Fruit fly (Drosophila melanogaster): ENCODE results near the gene Hipk.

Hipk gene

DNA sequence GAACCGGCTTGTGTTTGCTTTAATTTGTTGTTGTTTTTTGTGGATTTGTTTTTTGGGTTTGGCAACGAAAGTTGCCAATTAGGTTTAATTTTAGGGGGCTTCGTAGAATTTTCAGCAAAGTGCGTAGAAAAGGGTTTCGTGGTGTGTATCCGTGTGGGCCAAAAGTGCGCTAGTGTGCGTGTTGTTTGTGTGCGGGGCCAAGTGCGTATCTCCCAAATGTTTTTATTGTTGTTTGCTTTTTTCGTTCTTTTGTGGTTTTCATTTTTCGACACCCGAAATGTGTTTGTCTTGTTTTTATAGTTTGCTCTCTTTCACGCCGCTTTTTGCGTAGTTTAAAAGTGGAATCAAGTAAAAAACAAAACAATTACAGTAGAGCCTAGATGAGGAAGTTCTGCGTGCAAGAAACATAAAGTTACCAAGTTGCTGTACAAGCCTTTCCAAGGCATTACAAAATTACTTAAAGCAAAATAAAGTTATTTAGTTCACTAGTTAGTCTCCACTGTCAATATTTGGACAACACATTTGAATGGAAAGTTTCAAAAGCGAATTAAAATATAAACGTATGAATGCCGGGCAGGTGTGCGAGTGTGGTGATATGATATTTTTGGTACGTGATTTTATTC lies 4.1 kb downstream of the Hipk start (continued):
- TF ChIP-seq ranshi (GFP tag; IDR thresholded peaks at IDR 0.05) (peak; percentile 69; the same call in 1 of the 2 replicates), ttk (GFP tag; IDR thresholded peaks at IDR 0.05) (peak; percentile 60), CG1647 (GFP tag; optimal IDR thresholded peaks at IDR 0.05) (peak; percentile 70), CG12942 (GFP tag; optimal IDR thresholded peaks at IDR 0.05) (peak; percentile 49), Atf-2 (GFP tag; optimal IDR thresholded peaks at IDR 0.05) (peak; percentile 66), CG12659 (GFP tag; optimal IDR thresholded peaks at IDR 0.05) (peak; percentile 74), CG18011 (GFP tag; optimal IDR thresholded peaks at IDR 0.05) (peak; percentile 72), Spps (tag; optimal IDR thresholded peaks at IDR 0.05) (no peak), nau (GFP tag; optimal IDR thresholded peaks at IDR 0.05) (peak; percentile 30), dpn (GFP tag; optimal IDR thresholded peaks at IDR 0.05) (peak; percentile 77 to 89), salm (tag; optimal IDR thresholded peaks at IDR 0.05) (no peak), CG3281 (GFP tag; optimal IDR thresholded peaks at IDR 0.05) (peak; percentile 92), CG14965 (GFP tag; optimal IDR thresholded peaks at IDR 0.05; ENCODE audit: borderline replicate concordance) (no peak), Rfx (GFP tag; IDR thresholded peaks at IDR 0.05) (peak; percentile 96), Dip3 (GFP tag; optimal IDR thresholded peaks at IDR 0.05) (peak; percentile 94), Scr (GFP tag; IDR thresholded peaks at IDR 0.05; ENCODE audit: partially characterized antibody) (no peak), zfh2 (GFP tag; optimal IDR thresholded peaks at IDR 0.05) (peak; percentile 97), CG18599 (GFP tag; optimal IDR thresholded peaks at IDR 0.05) (peak; percentile 95), slp2 (GFP tag; optimal IDR thresholded peaks at IDR 0.05) (peak; percentile 52), zf30C (GFP tag; optimal IDR thresholded peaks at IDR 0.05) (no peak), Doc2 (GFP tag; IDR thresholded peaks at IDR 0.05) (no peak; the same call in 1 of the 2 replicates), CG7271 (tag; optimal IDR thresholded peaks at IDR 0.05) (no peak), CG2129 (GFP tag; IDR thresholded peaks at IDR 0.05; ENCODE audit: partially characterized antibody) (no peak), Side (GFP tag; optimal IDR thresholded peaks at IDR 0.05) (peak; percentile 68), CG15601 (tag; optimal IDR thresholded peaks at IDR 0.05) (no peak), phol (tag; optimal IDR thresholded peaks at IDR 0.05) (no peak), CG13775 (GFP tag; optimal IDR thresholded peaks at IDR 0.05) (peak; percentile 74), Trl (optimal IDR thresholded peaks at IDR 0.05) (no peak), Trl (GFP tag; optimal IDR thresholded peaks at IDR 0.05) (peak; percentile 82), ftz-f1 (GFP tag; optimal IDR thresholded peaks at IDR 0.05) (no peak), CG5180 (GFP tag; optimal IDR thresholded peaks at IDR 0.05) (no peak), CG12391 (tag; optimal IDR thresholded peaks at IDR 0.05) (peak; percentile 69), zen2 (GFP tag; IDR thresholded peaks at IDR 0.05; ENCODE audit: partially characterized antibody) (no peak), sd (tag; optimal IDR thresholded peaks at IDR 0.05) (peak; percentile 76), CG6791 (GFP tag; IDR thresholded peaks at IDR 0.05; ENCODE audit: partially characterized antibody) (no peak), CG5953 (GFP tag; IDR thresholded peaks at IDR 0.05) (no peak), CG11696 (GFP tag; IDR thresholded peaks at IDR 0.05) (peak; percentile 76), chm (GFP tag; IDR thresholded peaks at IDR 0.05) (no peak; the same call in 1 of the 2 replicates), abd-A (tag; optimal IDR thresholded peaks at IDR 0.05) (peak; percentile 62), Sox100B (GFP tag; optimal IDR thresholded peaks at IDR 0.05) (no peak), Mad (GFP tag; optimal IDR thresholded peaks at IDR 0.05) (peak; percentile 3), E2f1 (GFP tag; IDR thresholded peaks at IDR 0.05) (peak; percentile 81), CG15269 (tag; optimal IDR thresholded peaks at IDR 0.05) (peak; percentile 80), bbx (GFP tag; IDR thresholded peaks at IDR 0.05; ENCODE audit: partially characterized antibody) (no peak), Elba2 (GFP tag; optimal IDR thresholded peaks at IDR 0.05) (no peak), CG4360 (GFP tag; IDR thresholded peaks at IDR 0.05) (no peak), sisA (GFP tag; IDR thresholded peaks at IDR 0.05) (peak; percentile 77), CG7556 (GFP tag; optimal IDR thresholded peaks at IDR 0.05) (peak; percentile 70), Dbx (GFP tag; IDR thresholded peaks at IDR 0.05) (peak; percentile 97), repo (GFP tag; optimal IDR thresholded peaks at IDR 0.05) (peak; percentile 69)

Measured in whole organism, embryonic.